Fruit fly (Drosophila melanogaster): ENCODE data around the gene nrv2.

nrv2 gene

DNA sequence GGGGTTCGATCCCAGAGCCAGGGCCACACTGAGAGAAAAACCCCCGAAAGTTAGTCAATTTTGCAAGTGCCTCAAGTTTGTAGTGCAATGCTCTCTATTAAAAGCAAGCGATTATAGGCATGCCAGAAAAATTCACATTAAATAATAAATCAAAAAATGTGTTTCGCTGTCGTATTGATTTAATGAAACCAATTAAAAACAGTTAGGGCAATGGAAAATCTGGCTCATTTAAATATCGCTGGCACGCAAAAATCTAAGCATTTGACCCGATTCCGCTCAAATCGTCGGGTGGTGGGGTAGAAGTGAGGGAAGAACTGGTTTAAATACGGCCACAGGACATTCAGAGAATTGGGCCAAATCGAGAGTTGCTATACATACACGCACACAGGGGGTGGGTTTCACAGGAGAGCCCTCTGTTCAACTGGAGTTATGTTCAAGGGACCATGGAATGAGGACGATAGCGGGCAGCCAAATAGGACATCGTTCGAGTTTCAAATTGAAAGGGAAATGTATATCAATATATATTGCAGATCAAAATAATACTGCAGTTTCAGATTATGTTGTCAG lies 3.6 kb downstream of the nrv2 start (continued):
- TF ChIP-seq sens (GFP tag) (peak; percentile 80), sd (tag; optimal IDR thresholded peaks at IDR 0.05) (peak; percentile 52), H2.0 (GFP tag; IDR thresholded peaks at IDR 0.05) (peak; percentile 9; the same call in 1 of the 2 replicates), fu2 (GFP tag; optimal IDR thresholded peaks at IDR 0.05) (no peak), zfh1 (GFP tag; IDR thresholded peaks at IDR 0.05) (peak; percentile 41; the same call in 1 of the 3 replicates), dpn (GFP tag; optimal IDR thresholded peaks at IDR 0.05) (peak in 1 of 2 experiments; percentile 4), CG1603 (tag; optimal IDR thresholded peaks at IDR 0.05) (peak; percentile 27), btn (GFP tag; optimal IDR thresholded peaks at IDR 0.05) (peak; percentile 27), CG4707 (GFP tag; optimal IDR thresholded peaks at IDR 0.05) (peak; percentile 55), CG10274 (GFP tag; optimal IDR thresholded peaks at IDR 0.05) (no peak)

- TF ChIP-seq Bgb (GFP tag; IDR thresholded peaks at IDR 0.05; ENCODE audit: partially characterized antibody) (peak; percentile 44; the same call in 1 of the 2 replicates), CG10543 (GFP tag; optimal IDR thresholded peaks at IDR 0.05) (peak; percentile 20), Fer3 (tag; optimal IDR thresholded peaks at IDR 0.05) (no peak), Jarid2 (GFP tag; optimal IDR thresholded peaks at IDR 0.05) (peak; percentile 89), z (GFP tag; IDR thresholded peaks at IDR 0.05) (peak; percentile 97), Med (GFP tag) (peak; percentile 54), CG8478 (optimal IDR thresholded peaks at IDR 0.05) (no peak), knrl (GFP tag; IDR thresholded peaks at IDR 0.05; ENCODE audit: partially characterized antibody) (0 out of 3 replicates have a peak, but pooled peaks have one; percentile 35), rib (GFP tag; IDR thresholded peaks at IDR 0.05) (0 out of 2 replicates have a peak, but pooled peaks have one; percentile 10), CG9437 (GFP tag; optimal IDR thresholded peaks at IDR 0.05) (peak; percentile 6), BtbVII (GFP tag; optimal IDR thresholded peaks at IDR 0.05) (no peak), kay (GFP tag; optimal IDR thresholded peaks at IDR 0.05) (no peak), sob (GFP tag; IDR thresholded peaks at IDR 0.05) (no peak; the same call in 1 of the 2 replicates), Scr (GFP tag; IDR thresholded peaks at IDR 0.05; ENCODE audit: partially characterized antibody) (peak; percentile 25; the same call in 1 of the 2 replicates), eve (GFP tag; optimal IDR thresholded peaks at IDR 0.05) (peak in 1 of 2 experiments; percentile 28), CG17359 (tag; optimal IDR thresholded peaks at IDR 0.05) (peak; percentile 22), sqz (GFP tag; optimal IDR thresholded peaks at IDR 0.05) (peak; percentile 43), bbx (GFP tag; IDR thresholded peaks at IDR 0.05; ENCODE audit: partially characterized antibody) (peak; percentile 35), CG5180 (GFP tag; optimal IDR thresholded peaks at IDR 0.05) (peak; percentile 78), CG3163 (GFP tag; optimal IDR thresholded peaks at IDR 0.05) (peak; percentile 97), CG6765 (GFP tag; optimal IDR thresholded peaks at IDR 0.05) (peak; percentile 29), chinmo (GFP tag; IDR thresholded peaks at IDR 0.05; ENCODE audit: partially characterized antibody) (peak; percentile 74; the same call in 1 of the 4 replicates), pros (GFP tag; optimal IDR thresholded peaks at IDR 0.05) (peak; percentile 97), nom (GFP tag; optimal IDR thresholded peaks at IDR 0.05) (peak; percentile 22), hbn (GFP tag; IDR thresholded peaks at IDR 0.05; ENCODE audit: partially characterized antibody) (0 out of 2 replicates have a peak, but pooled peaks have one; percentile 31), CG2120 (GFP tag; optimal IDR thresholded peaks at IDR 0.05) (no peak), amos (GFP tag; IDR thresholded peaks at IDR 0.05; ENCODE audit: partially characterized antibody) (peak; percentile 14; the same call in 1 of the 2 replicates), CG16779 (GFP tag; IDR thresholded peaks at IDR 0.05) (0 out of 2 replicates have a peak, but pooled peaks have one; percentile 16), vvl (GFP tag; IDR thresholded peaks at IDR 0.05) (peak; percentile 23; the same call in 1 of the 2 replicates), Trl (optimal IDR thresholded peaks at IDR 0.05) (peak; percentile 2 to 68), Trl (GFP tag; optimal IDR thresholded peaks at IDR 0.05) (no peak), disco-r (GFP tag; optimal IDR thresholded peaks at IDR 0.05) (no peak), Sox100B (GFP tag; optimal IDR thresholded peaks at IDR 0.05) (no peak), zf30C (GFP tag; optimal IDR thresholded peaks at IDR 0.05) (no peak), CG8290 (GFP tag; optimal IDR thresholded peaks at IDR 0.05) (no peak), CG8290 (tag; optimal IDR thresholded peaks at IDR 0.05) (peak in 1 of 2 experiments; percentile 14), cg (GFP tag; optimal IDR thresholded peaks at IDR 0.05) (peak; percentile 33), Stat92E (GFP tag; optimal IDR thresholded peaks at IDR 0.05) (peak in 1 of 3 experiments; percentile 8)
These were observed 4.3 kb downstream of the nrv2 start for dm6 chr2L:6794418-6794793.
